Worm (Caenorhabditis elegans) whole organism, mixed stage, embryonic: ENCODE measurements around the gene T16G1.2.
A peak's percentile ranks its signal among the peaks of the same experiment; 100 is the strongest.

ENCODE experiments used
- bed-3 ChIP-seq: fragments of 200-800 bp; sonication (Bioruptor generic); optimal IDR thresholded peaks from 3 replicates; lab custom pipeline; 2018; ENCODE audit warnings: mild to moderate bottlenecking, missing genetic modification characterization, moderate library complexity, missing compliant biosample characterization
- ces-1 ChIP-seq: fragments of 150-350 bp; optimal IDR thresholded peaks from 2 replicates; lab custom pipeline; 2014; ENCODE audit warnings: missing biosample characterization, missing genetic modification reagents, missing genetic modification characterization
- elt-3 ChIP-seq: fragments of 150-350 bp; optimal IDR thresholded peaks from 2 replicates; lab custom pipeline; 2014; ENCODE audit warnings: missing biosample characterization, missing genetic modification characterization
- lin-13 ChIP-seq: fragments of 150-350 bp; optimal IDR thresholded peaks from 2 replicates; lab custom pipeline; 2014; ENCODE audit warnings: missing biosample characterization, missing genetic modification characterization
- nhr-12 ChIP-seq: fragments of 150-350 bp; optimal IDR thresholded peaks from 2 replicates; lab custom pipeline; 2014; ENCODE audit warnings: missing biosample characterization, missing genetic modification characterization
- nhr-237 ChIP-seq: fragments of 150-350 bp; optimal IDR thresholded peaks from 2 replicates; lab custom pipeline; 2014; ENCODE audit warnings: missing biosample characterization, missing genetic modification characterization
- nhr-28 ChIP-seq: fragments of 150-350 bp; optimal IDR thresholded peaks from 2 replicates; lab custom pipeline; 2014; ENCODE audit warnings: missing biosample characterization, missing genetic modification characterization
- nhr-76 ChIP-seq: sonication (generic microtip); optimal IDR thresholded peaks from 2 replicates; lab custom pipeline; 2017; ENCODE audit warnings: missing biosample characterization, missing genetic modification characterization
- pha-4 ChIP-seq: fragments of 150-350 bp; optimal IDR thresholded peaks from 2 replicates; lab custom pipeline; 2018; ENCODE audit warnings: missing biosample characterization, missing genetic modification reagents, missing genetic modification characterization
- snpc-4 ChIP-seq: fragments of 150-350 bp; optimal IDR thresholded peaks from 2 replicates; lab custom pipeline; 2014; ENCODE audit warnings: missing biosample characterization, missing genetic modification characterization
- unc-39 ChIP-seq: fragments of 150-350 bp; optimal IDR thresholded peaks from 2 replicates; lab custom pipeline; 2014; ENCODE audit warnings: missing biosample characterization, missing genetic modification characterization
- unc-62 ChIP-seq: fragments of 150-350 bp; optimal IDR thresholded peaks from 2 replicates; lab custom pipeline; 2014; ENCODE audit warnings: missing biosample characterization, missing genetic modification reagents, missing genetic modification characterization
- ztf-11 ChIP-seq: fragments of 150-350 bp; optimal IDR thresholded peaks from 2 replicates; lab custom pipeline; 2014; ENCODE audit warnings: missing biosample characterization, missing genetic modification characterization

ce11 chrV:12950812-12951528 lies 21.7 kb downstream of the T16G1.2 start, which contains the start of the genes T16G1.9 and T16G1.18:
- TF ChIP-seq snpc-4 (tag; lab: Kevin White, UChicago) (no peak), lin-13 (tag; lab: Kevin White, UChicago) (peak; percentile 14), pha-4 (tag; lab: Kevin White, UChicago) (peak; percentile 11), nhr-76 (tag; lab: Kevin White, UChicago) (no peak), elt-3 (tag; lab: Kevin White, UChicago) (no peak), nhr-12 (tag; lab: Kevin White, UChicago) (no peak), unc-62 (no peak), bed-3 (GFP tag; lab: Kevin White, UChicago) (no peak), nhr-237 (peak; percentile 12), ces-1 (GFP tag; lab: Kevin White, UChicago) (peak; percentile 90), nhr-28 (tag; lab: Kevin White, UChicago) (no peak), ztf-11 (no peak), unc-39 (tag; lab: Kevin White, UChicago) (no peak)
